Fruit fly (Drosophila melanogaster): ENCODE results near the gene Der-1.
A peak's percentile ranks its signal among the peaks of the same experiment; 100 is the strongest.

The Der-1 gene

DNA sequence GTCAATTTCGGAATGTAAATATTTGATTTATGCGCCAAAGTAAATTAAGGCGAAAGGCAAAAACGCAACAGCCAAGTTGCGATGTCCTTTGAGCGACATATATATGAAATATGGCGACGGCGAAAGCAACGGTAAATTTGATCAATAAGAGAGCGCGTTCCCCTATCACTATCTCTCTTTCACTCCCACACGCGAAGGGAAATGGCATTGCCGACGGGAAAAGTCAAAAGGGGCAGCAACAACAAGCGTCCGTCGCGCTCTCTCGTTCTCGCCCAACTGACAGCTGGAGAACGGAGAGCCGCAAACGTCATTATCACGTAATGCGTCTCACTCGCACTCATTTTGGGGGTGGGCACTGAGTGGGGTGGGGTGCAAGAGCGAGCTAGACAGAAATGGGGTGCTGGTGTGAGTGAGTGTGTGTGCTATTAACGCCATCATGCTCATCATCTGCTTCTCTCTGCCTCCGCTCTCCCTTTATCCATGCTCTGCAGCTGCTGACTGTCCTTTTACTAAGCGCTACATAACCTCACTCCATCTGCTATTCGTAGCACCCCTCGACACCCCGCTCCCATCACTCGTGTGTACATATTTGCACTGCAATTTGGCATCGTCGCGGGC, 3.3 kb upstream of the Der-1 start, which contains the start of gene erm (continued):
- TF ChIP-seq chif (GFP tag; optimal IDR thresholded peaks at IDR 0.05) (no peak), CG18011 (GFP tag; optimal IDR thresholded peaks at IDR 0.05) (no peak), CG42726 (GFP tag; IDR thresholded peaks at IDR 0.05; ENCODE audit: partially characterized antibody) (no peak), CG8944 (GFP tag; optimal IDR thresholded peaks at IDR 0.05) (no peak), lmd (GFP tag; IDR thresholded peaks at IDR 0.05) (no peak), Chrac-16 (GFP tag; optimal IDR thresholded peaks at IDR 0.05) (no peak), CG14441 (GFP tag; IDR thresholded peaks at IDR 0.05) (no peak), Tbp (GFP tag; optimal IDR thresholded peaks at IDR 0.05) (no peak), salm (tag; optimal IDR thresholded peaks at IDR 0.05) (no peak), ind (GFP tag; optimal IDR thresholded peaks at IDR 0.05) (no peak), CG6765 (GFP tag; optimal IDR thresholded peaks at IDR 0.05) (no peak), zfh1 (GFP tag; IDR thresholded peaks at IDR 0.05) (no peak), CG14050 (GFP tag; IDR thresholded peaks at IDR 0.05) (no peak), CG15011 (GFP tag; optimal IDR thresholded peaks at IDR 0.05) (no peak), CG4424 (GFP tag; optimal IDR thresholded peaks at IDR 0.05) (no peak), disco-r (GFP tag; optimal IDR thresholded peaks at IDR 0.05) (no peak), ranshi (GFP tag; IDR thresholded peaks at IDR 0.05) (no peak), ttk (GFP tag; IDR thresholded peaks at IDR 0.05) (peak; percentile 42; the same call in 1 of the 2 replicates), CG6689 (GFP tag; IDR thresholded peaks at IDR 0.05) (no peak), CG6854 (GFP tag; optimal IDR thresholded peaks at IDR 0.05) (no peak), Gug (GFP tag; IDR thresholded peaks at IDR 0.05) (no peak), CG12219 (GFP tag; optimal IDR thresholded peaks at IDR 0.05) (no peak), sim (GFP tag; IDR thresholded peaks at IDR 0.05) (no peak), CG14965 (GFP tag; optimal IDR thresholded peaks at IDR 0.05; ENCODE audit: borderline replicate concordance) (no peak), CG4404 (GFP tag; IDR thresholded peaks at IDR 0.05) (no peak), CG7745 (tag; optimal IDR thresholded peaks at IDR 0.05) (no peak), unc-4 (GFP tag; IDR thresholded peaks at IDR 0.05; ENCODE audit: partially characterized antibody) (no peak), CG1024 (GFP tag; IDR thresholded peaks at IDR 0.05) (no peak), Dek (tag; optimal IDR thresholded peaks at IDR 0.05) (no peak), Ets65A (GFP tag) (peak; percentile 9), ftz-f1 (GFP tag; optimal IDR thresholded peaks at IDR 0.05) (peak; percentile 46), Hr51 (GFP tag; optimal IDR thresholded peaks at IDR 0.05) (no peak), CG2875 (GFP tag; optimal IDR thresholded peaks at IDR 0.05) (no peak), inv (GFP tag; IDR thresholded peaks at IDR 0.05; ENCODE audit: partially characterized antibody) (no peak), Dip3 (GFP tag; optimal IDR thresholded peaks at IDR 0.05) (no peak), toy (GFP tag; IDR thresholded peaks at IDR 0.05) (no peak), CG2202 (tag; optimal IDR thresholded peaks at IDR 0.05) (no peak), CG9215 (GFP tag; IDR thresholded peaks at IDR 0.05) (0 out of 2 replicates have a peak, but pooled peaks have one; percentile 17), D19B (GFP tag; optimal IDR thresholded peaks at IDR 0.05) (no peak), ase (GFP tag; IDR thresholded peaks at IDR 0.05) (no peak), sob (GFP tag; IDR thresholded peaks at IDR 0.05) (no peak), Lhr (GFP tag; optimal IDR thresholded peaks at IDR 0.05) (no peak), bsh (GFP tag; optimal IDR thresholded peaks at IDR 0.05) (no peak), CG13123 (GFP tag; optimal IDR thresholded peaks at IDR 0.05) (no peak), CG18764 (GFP tag; optimal IDR thresholded peaks at IDR 0.05) (no peak), ro (GFP tag; IDR thresholded peaks at IDR 0.05) (no peak), CG5245 (GFP tag; optimal IDR thresholded peaks at IDR 0.05) (no peak), CG18262 (tag; optimal IDR thresholded peaks at IDR 0.05) (no peak), CG3163 (GFP tag; optimal IDR thresholded peaks at IDR 0.05) (no peak), fd64A (GFP tag; optimal IDR thresholded peaks at IDR 0.05) (no peak), Lim3 (GFP tag; IDR thresholded peaks at IDR 0.05) (no peak), seq (GFP tag; IDR thresholded peaks at IDR 0.05) (peak; percentile 90)

All from whole organism, embryonic.